ENCODE assay signal across 1 fruit fly cellular context in the genomic region with DNA sequence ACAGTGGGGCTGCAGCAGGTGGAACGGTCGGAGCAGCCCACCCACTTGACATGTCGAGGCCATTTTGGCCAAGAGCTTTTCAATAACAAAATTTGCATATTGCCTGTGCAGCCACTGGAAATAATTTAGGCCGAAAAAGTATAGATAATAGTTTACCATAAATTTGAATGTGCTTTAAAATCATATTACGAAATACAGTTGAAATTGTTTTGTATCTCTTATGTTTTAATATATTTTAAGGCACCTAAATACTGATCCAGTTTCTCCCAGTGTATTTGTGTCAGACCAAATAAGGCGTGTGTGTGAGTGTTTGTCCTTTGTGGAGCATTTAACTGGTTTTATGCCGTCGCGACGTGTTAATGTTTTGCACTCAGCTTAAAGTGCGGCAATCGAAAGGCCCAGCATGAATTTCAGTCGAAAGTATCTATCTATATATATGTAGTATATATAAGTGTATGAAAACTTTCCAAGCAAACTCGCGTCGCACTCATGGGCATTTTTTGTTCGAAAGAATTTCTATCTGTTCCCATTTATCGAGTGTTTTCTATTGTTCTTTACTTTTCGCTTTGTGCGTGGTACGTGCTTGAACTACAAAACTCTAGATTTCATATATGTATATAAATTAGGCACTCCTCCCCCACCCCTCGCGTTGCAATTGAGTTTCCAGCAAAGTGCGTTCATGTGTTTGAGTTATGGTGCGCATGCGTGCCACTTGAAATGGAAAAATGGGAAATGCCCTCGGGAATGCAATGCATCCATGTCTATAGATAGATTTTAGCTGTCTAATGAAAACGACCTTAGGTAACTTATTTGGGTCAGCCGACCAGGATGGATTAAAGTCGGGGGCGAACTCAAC.
TF ChIP-seq lines count a peak whose summit lies in the region.

No protein-coding gene starts in this region.

TF ChIP-seq in whole organism, embryonic, 481 proteins besides CTCF, POLR2A, EP300 and RAD21 (continued from another document):
- TF ChIP-seq CG1602 (GFP tag; optimal IDR thresholded peaks at IDR 0.05; lab: Kevin White, UChicago): peak; percentile 43
- peak; percentile 12 for TF ChIP-seq chn (GFP tag; optimal IDR thresholded peaks at IDR 0.05; lab: Kevin White, UChicago)
- TF ChIP-seq CG2120 (GFP tag; optimal IDR thresholded peaks at IDR 0.05; lab: Kevin White, UChicago): no peak
- peak; percentile 21 for TF ChIP-seq PHDP (tag; optimal IDR thresholded peaks at IDR 0.05; lab: Kevin White, UChicago)
- peak; percentile 46 for TF ChIP-seq CG15696 (tag; optimal IDR thresholded peaks at IDR 0.05; lab: Kevin White, UChicago)
- peak; percentile 47 for TF ChIP-seq ara (GFP tag; IDR thresholded peaks at IDR 0.05; lab: Robert Waterston, UW)
- TF ChIP-seq pfk (GFP tag; optimal IDR thresholded peaks at IDR 0.05; lab: Kevin White, UChicago): no peak
- TF ChIP-seq CG18262 (tag; optimal IDR thresholded peaks at IDR 0.05; lab: Kevin White, UChicago): peak; percentile 54
- 0 out of 3 replicates have a peak, but pooled peaks have one; percentile 21 for TF ChIP-seq CG34422 (GFP tag; IDR thresholded peaks at IDR 0.05; lab: Robert Waterston, UW)
- no peak for TF ChIP-seq CG9797 (GFP tag; optimal IDR thresholded peaks at IDR 0.05; lab: Kevin White, UChicago)
- no peak for TF ChIP-seq jing (GFP tag; optimal IDR thresholded peaks at IDR 0.05; lab: Kevin White, UChicago)
- peak; percentile 40 for TF ChIP-seq grau (tag; optimal IDR thresholded peaks at IDR 0.05; lab: Kevin White, UChicago)
- 0 out of 2 replicates have a peak, but pooled peaks have one; percentile 9 for TF ChIP-seq CG10366 (GFP tag; IDR thresholded peaks at IDR 0.05; lab: Robert Waterston, UW)
- TF ChIP-seq cas (GFP tag; IDR thresholded peaks at IDR 0.05; lab: Robert Waterston, UW): no peak
- peak; percentile 59 for TF ChIP-seq phol (tag; optimal IDR thresholded peaks at IDR 0.05; lab: Kevin White, UChicago)
- TF ChIP-seq Xrp1 (GFP tag; IDR thresholded peaks at IDR 0.05; lab: Robert Waterston, UW): peak; percentile 55; the same call in 1 of the 2 replicates
- TF ChIP-seq tup (GFP tag; optimal IDR thresholded peaks at IDR 0.05; lab: Kevin White, UChicago): no peak
- TF ChIP-seq NfI (GFP tag; optimal IDR thresholded peaks at IDR 0.05; lab: Kevin White, UChicago): no peak
- TF ChIP-seq CG8924 (tag; optimal IDR thresholded peaks at IDR 0.05; lab: Kevin White, UChicago): peak; percentile 32
- TF ChIP-seq lilli (GFP tag; optimal IDR thresholded peaks at IDR 0.05; lab: Kevin White, UChicago): peak; percentile 5
- TF ChIP-seq ac (GFP tag; optimal IDR thresholded peaks at IDR 0.05; lab: Kevin White, UChicago): peak; percentile 25
- 0 out of 2 replicates have a peak, but pooled peaks have one; percentile 21 for TF ChIP-seq CG6689 (GFP tag; IDR thresholded peaks at IDR 0.05; lab: Robert Waterston, UW)
- TF ChIP-seq CG2678 (tag; optimal IDR thresholded peaks at IDR 0.05; lab: Kevin White, UChicago): peak; percentile 20
- TF ChIP-seq CG11504 (tag; optimal IDR thresholded peaks at IDR 0.05; lab: Kevin White, UChicago): peak; percentile 52
- TF ChIP-seq Spps (tag; optimal IDR thresholded peaks at IDR 0.05; lab: Kevin White, UChicago): peak; percentile 2
- peak; percentile 60; the same call in 1 of the 2 replicates for TF ChIP-seq vvl (GFP tag; IDR thresholded peaks at IDR 0.05; lab: Robert Waterston, UW)
- TF ChIP-seq gsb-n (tag; optimal IDR thresholded peaks at IDR 0.05; lab: Kevin White, UChicago): peak; percentile 49
- TF ChIP-seq ATbp (GFP tag; optimal IDR thresholded peaks at IDR 0.05; lab: Kevin White, UChicago): peak; percentile 19
- 0 out of 3 replicates have a peak, but pooled peaks have one; percentile 12 for TF ChIP-seq gce (GFP tag; IDR thresholded peaks at IDR 0.05; lab: Robert Waterston, UW)
- TF ChIP-seq ken (GFP tag; IDR thresholded peaks at IDR 0.05; lab: Robert Waterston, UW): no peak
- TF ChIP-seq sr (GFP tag; IDR thresholded peaks at IDR 0.05; lab: Robert Waterston, UW): no peak
- TF ChIP-seq az2 (GFP tag; optimal IDR thresholded peaks at IDR 0.05; lab: Kevin White, UChicago): peak; percentile 24
- TF ChIP-seq chif (GFP tag; optimal IDR thresholded peaks at IDR 0.05; lab: Kevin White, UChicago): peak in 1 of 2 experiments; percentile 23
- peak; percentile 58 for TF ChIP-seq CG9727 (GFP tag; optimal IDR thresholded peaks at IDR 0.05; lab: Kevin White, UChicago)
- peak; percentile 56 for TF ChIP-seq CG8388 (GFP tag; optimal IDR thresholded peaks at IDR 0.05; lab: Kevin White, UChicago)
- no peak for TF ChIP-seq CG10274 (GFP tag; optimal IDR thresholded peaks at IDR 0.05; lab: Kevin White, UChicago)
- no peak for TF ChIP-seq usp (GFP tag; optimal IDR thresholded peaks at IDR 0.05; lab: Kevin White, UChicago)
- peak; percentile 76 for TF ChIP-seq dmrt11E (tag; optimal IDR thresholded peaks at IDR 0.05; lab: Kevin White, UChicago)
- TF ChIP-seq CG15269 (tag; optimal IDR thresholded peaks at IDR 0.05; lab: Kevin White, UChicago): peak; percentile 6
- peak; percentile 43 for TF ChIP-seq Blimp-1 (GFP tag; optimal IDR thresholded peaks at IDR 0.05; lab: Kevin White, UChicago)
- no peak for TF ChIP-seq CG10147 (GFP tag; optimal IDR thresholded peaks at IDR 0.05; lab: Kevin White, UChicago)
- TF ChIP-seq CG5245 (GFP tag; optimal IDR thresholded peaks at IDR 0.05; lab: Kevin White, UChicago): peak; percentile 5
- peak; percentile 37 for TF ChIP-seq CG16815 (GFP tag; optimal IDR thresholded peaks at IDR 0.05; lab: Kevin White, UChicago)
- TF ChIP-seq z (GFP tag; IDR thresholded peaks at IDR 0.05; lab: Robert Waterston, UW): peak; percentile 75; the same call in 2 of the 3 replicates
- TF ChIP-seq Chrac-16 (GFP tag; optimal IDR thresholded peaks at IDR 0.05; lab: Kevin White, UChicago): peak; percentile 34
- no peak for TF ChIP-seq abd-A (tag; optimal IDR thresholded peaks at IDR 0.05; lab: Kevin White, UChicago)
- TF ChIP-seq prd (optimal IDR thresholded peaks at IDR 0.05; lab: Kevin White, UChicago): no peak
- peak; percentile 50; the same call in 2 of the 3 replicates for TF ChIP-seq prd (GFP tag; IDR thresholded peaks at IDR 0.05; lab: Robert Waterston, UW)
- peak; percentile 28; the same call in 1 of the 2 replicates for TF ChIP-seq peb (GFP tag; IDR thresholded peaks at IDR 0.05; lab: Robert Waterston, UW)
- 0 out of 3 replicates have a peak, but pooled peaks have one; percentile 38 for TF ChIP-seq CG17361 (GFP tag; IDR thresholded peaks at IDR 0.05; lab: Robert Waterston, UW)
- no peak for TF ChIP-seq CG12104 (GFP tag; optimal IDR thresholded peaks at IDR 0.05; lab: Kevin White, UChicago)
- TF ChIP-seq BEAF-32 (GFP tag; optimal IDR thresholded peaks at IDR 0.05; lab: Kevin White, UChicago): no peak
- no peak for TF ChIP-seq CG11247 (GFP tag; IDR thresholded peaks at IDR 0.05; lab: Robert Waterston, UW)
- TF ChIP-seq Oaz (GFP tag; IDR thresholded peaks at IDR 0.05; lab: Robert Waterston, UW): no peak
- peak; percentile 50 for TF ChIP-seq HLHmδ (GFP tag; optimal IDR thresholded peaks at IDR 0.05; lab: Kevin White, UChicago)
- TF ChIP-seq cad (GFP tag; optimal IDR thresholded peaks at IDR 0.05; lab: Kevin White, UChicago): no peak
- TF ChIP-seq twi (tag; optimal IDR thresholded peaks at IDR 0.05; lab: Kevin White, UChicago): peak; percentile 100
- no peak for TF ChIP-seq schlank (tag; optimal IDR thresholded peaks at IDR 0.05; lab: Kevin White, UChicago)
- TF ChIP-seq insv (GFP tag; optimal IDR thresholded peaks at IDR 0.05; lab: Kevin White, UChicago): no peak
- 0 out of 2 replicates have a peak, but pooled peaks have one; percentile 6 for TF ChIP-seq CG17328 (GFP tag; IDR thresholded peaks at IDR 0.05; lab: Robert Waterston, UW)
- peak; percentile 18 for TF ChIP-seq tap (tag; optimal IDR thresholded peaks at IDR 0.05; lab: Kevin White, UChicago)
- TF ChIP-seq lbe (GFP tag; optimal IDR thresholded peaks at IDR 0.05; lab: Kevin White, UChicago): peak; percentile 27
- TF ChIP-seq zfh1 (GFP tag; IDR thresholded peaks at IDR 0.05; lab: Robert Waterston, UW): peak; percentile 63; the same call in 1 of the 3 replicates
- peak; percentile 20 for TF ChIP-seq trem (tag; optimal IDR thresholded peaks at IDR 0.05; lab: Kevin White, UChicago)
- TF ChIP-seq sens-2 (GFP tag; IDR thresholded peaks at IDR 0.05; lab: Robert Waterston, UW): no peak
- TF ChIP-seq Stat92E (GFP tag; optimal IDR thresholded peaks at IDR 0.05; lab: Kevin White, UChicago): peak in 1 of 3 experiments; percentile 29
- peak; percentile 41 for TF ChIP-seq CG4820 (GFP tag; optimal IDR thresholded peaks at IDR 0.05; lab: Kevin White, UChicago)
- peak; percentile 70 for TF ChIP-seq kni (GFP tag; optimal IDR thresholded peaks at IDR 0.05; lab: Kevin White, UChicago)
- TF ChIP-seq row (GFP tag; IDR thresholded peaks at IDR 0.05; lab: Robert Waterston, UW): peak; percentile 36; the same call in 2 of the 3 replicates
- TF ChIP-seq pan (optimal IDR thresholded peaks at IDR 0.05; lab: Kevin White, UChicago): no peak
- TF ChIP-seq pan (GFP tag; optimal IDR thresholded peaks at IDR 0.05 in 1 of 2, IDR thresholded peaks at IDR 0.05 in 1 of 2): peak in 1 of 2 experiments; percentile 35
- TF ChIP-seq Sox102F (GFP tag; optimal IDR thresholded peaks at IDR 0.05; lab: Kevin White, UChicago): peak; percentile 38
- TF ChIP-seq CG12391 (tag; optimal IDR thresholded peaks at IDR 0.05; lab: Kevin White, UChicago): peak; percentile 65
- no peak for TF ChIP-seq Gug (GFP tag; IDR thresholded peaks at IDR 0.05; lab: Robert Waterston, UW)
- TF ChIP-seq lola (GFP tag; optimal IDR thresholded peaks at IDR 0.05; lab: Kevin White, UChicago): peak in 1 of 3 experiments; percentile 60
- TF ChIP-seq CG2712 (tag; optimal IDR thresholded peaks at IDR 0.05; lab: Kevin White, UChicago): peak; percentile 60
- TF ChIP-seq CG1024 (GFP tag; IDR thresholded peaks at IDR 0.05; lab: Robert Waterston, UW): no peak
- TF ChIP-seq gem (tag; optimal IDR thresholded peaks at IDR 0.05; lab: Kevin White, UChicago): peak; percentile 73
- peak; percentile 1 for TF ChIP-seq Nf-YB (GFP tag; optimal IDR thresholded peaks at IDR 0.05; lab: Kevin White, UChicago)
- TF ChIP-seq H2.0 (GFP tag; IDR thresholded peaks at IDR 0.05; lab: Robert Waterston, UW): 0 out of 2 replicates have a peak, but pooled peaks have one; percentile 24
- peak; percentile 43; the same call in 1 of the 2 replicates for TF ChIP-seq slbo (GFP tag; IDR thresholded peaks at IDR 0.05; lab: Robert Waterston, UW)
- TF ChIP-seq CG1529 (GFP tag; optimal IDR thresholded peaks at IDR 0.05; lab: Kevin White, UChicago): peak; percentile 23
- peak; percentile 26; the same call in 1 of the 2 replicates for TF ChIP-seq CG8765 (GFP tag; IDR thresholded peaks at IDR 0.05; lab: Robert Waterston, UW)
- TF ChIP-seq CG7839 (tag; optimal IDR thresholded peaks at IDR 0.05; lab: Kevin White, UChicago): peak; percentile 43
- peak; percentile 14 for TF ChIP-seq pros (GFP tag; optimal IDR thresholded peaks at IDR 0.05; lab: Kevin White, UChicago)
- TF ChIP-seq dmrt99B (tag; optimal IDR thresholded peaks at IDR 0.05; lab: Kevin White, UChicago): peak; percentile 24
- TF ChIP-seq bsh (GFP tag; optimal IDR thresholded peaks at IDR 0.05; lab: Kevin White, UChicago): peak; percentile 1 to 70
- peak; percentile 41 for TF ChIP-seq nmo (GFP tag; optimal IDR thresholded peaks at IDR 0.05; lab: Kevin White, UChicago)
